Fruit fly (Drosophila melanogaster) whole organism, pupa: ENCODE measurements around the gene ro.

Source experiments
- CG13204 ChIP-seq: fragments of 200-800 bp; sonication (Bioruptor generic); optimal IDR thresholded peaks from 2 replicates; lab custom pipeline; 2018; ENCODE audit warnings: missing biosample characterization, mild to moderate bottlenecking, missing genetic modification characterization, moderate library complexity
- CG15710 ChIP-seq: fragments of 200-800 bp; sonication (Bioruptor generic); optimal IDR thresholded peaks from 2 replicates; lab custom pipeline; 2018; ENCODE audit warnings: missing biosample characterization, mild to moderate bottlenecking, missing genetic modification characterization, moderate library complexity
- CG4496 ChIP-seq: fragments of 200-800 bp; sonication (Bioruptor generic); IDR thresholded peaks from 3 replicates; pipeline ENCODE4 v1.3.6; 2022; ENCODE audit warnings: missing biosample characterization, missing genetic modification characterization
- CG8159 ChIP-seq: fragments of 200-800 bp; sonication (Bioruptor generic); optimal IDR thresholded peaks from 3 replicates; lab custom pipeline; 2018; ENCODE audit warnings: missing biosample characterization, mild to moderate bottlenecking, missing genetic modification characterization, moderate library complexity
- EcR ChIP-seq: fragments of 200-800 bp; sonication (Bioruptor generic); optimal IDR thresholded peaks from 3 replicates; lab custom pipeline; 2019; ENCODE audit warnings: missing biosample characterization, missing genetic modification characterization, mild to moderate bottlenecking, moderate library complexity, missing genetic modification reagents
- Pif1A ChIP-seq: fragments of 200-800 bp; sonication (Bioruptor generic); optimal IDR thresholded peaks from 3 replicates; lab custom pipeline; 2016; ENCODE audit warnings: missing biosample characterization, missing genetic modification characterization
- Pif1B ChIP-seq: fragments of 200-800 bp; sonication (Bioruptor generic); optimal IDR thresholded peaks from 3 replicates; lab custom pipeline; 2016; ENCODE audit warnings: missing biosample characterization, missing genetic modification characterization
- fd96Ca ChIP-seq: fragments of 200-800 bp; sonication (Bioruptor generic); IDR thresholded peaks from 3 replicates; pipeline ENCODE4 v1.3.6; 2022; ENCODE audit warnings: missing biosample characterization, missing genetic modification characterization
- rn ChIP-seq: fragments of 200-800 bp; sonication (Bioruptor generic); IDR thresholded peaks from 2 replicates; pipeline ENCODE4 v1.3.6; 2022; ENCODE audit warnings: missing biosample characterization, missing genetic modification characterization

- TF ChIP-seq rn (GFP tag; lab: Robert Waterston, UW) = no peak
- no peak for TF ChIP-seq Pif1A (GFP tag; lab: Kevin White, UChicago)
- no peak for TF ChIP-seq CG8159 (tag; lab: Kevin White, UChicago)
- no peak for TF ChIP-seq fd96Ca (GFP tag; lab: Robert Waterston, UW)
- TF ChIP-seq CG15710 = no peak
- no peak for TF ChIP-seq CG4496 (GFP tag; lab: Robert Waterston, UW)
- no peak for TF ChIP-seq Pif1B (GFP tag; lab: Kevin White, UChicago)
- no peak for TF ChIP-seq EcR (GFP tag; lab: Kevin White, UChicago)
- TF ChIP-seq CG13204 (GFP tag; lab: Kevin White, UChicago) = no peak
These were observed 7.2 kb upstream of the ro start for dm6 chr3R:26888086-26888724.
